Worm (Caenorhabditis elegans) whole organism, L4/young adult: ENCODE results near the gene arrd-15.

Source experiments
- dao-5 ChIP-seq: sonication (generic microtip); optimal IDR thresholded peaks from 2 replicates; lab custom pipeline; 2016; ENCODE audit warnings: missing genotype, missing genetic modification characterization, moderate library complexity, missing compliant biosample characterization
- him-1 ChIP-seq: sonication (generic microtip); optimal IDR thresholded peaks from 2 replicates; lab custom pipeline; 2016; ENCODE audit warnings: missing genotype, missing genetic modification reagents, missing genetic modification characterization, missing compliant biosample characterization

ce11 chrIII:8985461-8985860, 55.6 kb downstream of the arrd-15 start:
- no peak for TF ChIP-seq him-1 (tag; lab: Kevin White, UChicago)
- no peak for TF ChIP-seq dao-5 (tag; lab: Kevin White, UChicago)
